Fruit fly (Drosophila melanogaster) whole organism, prepupa: ENCODE data around the gene eater.
A peak's percentile ranks its signal among the peaks of the same experiment; 100 is the strongest.

Experiments
- CG11294 ChIP-seq: fragments of 200-800 bp; sonication (Bioruptor generic); IDR thresholded peaks from 2 replicates; pipeline ENCODE4 v1.3.6; 2022; ENCODE audit warnings: missing biosample characterization, missing genetic modification characterization
- CG11762 ChIP-seq: fragments of 200-800 bp; sonication (Bioruptor generic); optimal IDR thresholded peaks from 3 replicates; lab custom pipeline; 2016; ENCODE audit warnings: missing biosample characterization, missing genetic modification characterization; ENCODE audit not compliant: insufficient read depth
- CG15336 ChIP-seq: fragments of 200-800 bp; sonication (Bioruptor generic); IDR thresholded peaks from 2 replicates; pipeline ENCODE4 v1.3.6; 2022; ENCODE audit warnings: missing biosample characterization, missing genetic modification characterization
- CG1621 ChIP-seq: fragments of 200-800 bp; sonication (Bioruptor generic); optimal IDR thresholded peaks from 3 replicates; lab custom pipeline; 2018; ENCODE audit warnings: missing biosample characterization, mild to moderate bottlenecking, missing genetic modification characterization
- CG16779 ChIP-seq: fragments of 200-800 bp; sonication (Bioruptor generic); optimal IDR thresholded peaks from 3 replicates; lab custom pipeline; 2017; ENCODE audit warnings: missing biosample characterization, mild to moderate bottlenecking, missing genetic modification characterization
- CG31627 ChIP-seq: fragments of 200-800 bp; sonication (Bioruptor generic); optimal IDR thresholded peaks from 3 replicates; lab custom pipeline; 2016; ENCODE audit warnings: missing biosample characterization, missing genetic modification characterization
- CG32006 ChIP-seq: fragments of 200-800 bp; sonication (Bioruptor generic); optimal IDR thresholded peaks from 3 replicates; lab custom pipeline; 2017; ENCODE audit warnings: missing biosample characterization, mild to moderate bottlenecking, missing genetic modification characterization
- CG4318 ChIP-seq: fragments of 200-800 bp; sonication (Bioruptor generic); optimal IDR thresholded peaks from 3 replicates; lab custom pipeline; 2017; ENCODE audit warnings: missing biosample characterization, mild to moderate bottlenecking, missing genetic modification characterization
- CG6163 ChIP-seq: fragments of 200-800 bp; sonication (Bioruptor generic); IDR thresholded peaks from 3 replicates; pipeline ENCODE4 v1.3.6; 2022; ENCODE audit warnings: missing biosample characterization, missing genetic modification characterization
- CG6276 ChIP-seq: fragments of 200-800 bp; sonication (Bioruptor generic); optimal IDR thresholded peaks from 2 replicates; lab custom pipeline; 2017; ENCODE audit warnings: missing biosample characterization, mild to moderate bottlenecking, missing genetic modification characterization
- CG6808 ChIP-seq: fragments of 200-800 bp; sonication (Bioruptor generic); optimal IDR thresholded peaks from 3 replicates; lab custom pipeline; 2017; ENCODE audit warnings: missing biosample characterization, missing genetic modification characterization, mild to moderate bottlenecking, moderate library complexity, missing genetic modification reagents
- CG6854 ChIP-seq: fragments of 200-800 bp; sonication (Bioruptor generic); optimal IDR thresholded peaks from 2 replicates; lab custom pipeline; 2017; ENCODE audit warnings: missing biosample characterization, mild to moderate bottlenecking, missing genetic modification characterization
- CG8119 ChIP-seq: fragments of 200-800 bp; sonication (Bioruptor generic); IDR thresholded peaks from 3 replicates; pipeline ENCODE4 v1.3.6; 2022; ENCODE audit warnings: missing biosample characterization, missing genetic modification characterization
- CG8319 ChIP-seq: fragments of 200-800 bp; sonication (Bioruptor generic); optimal IDR thresholded peaks from 3 replicates; lab custom pipeline; 2016; ENCODE audit warnings: missing biosample characterization, missing genetic modification characterization
- CG8632 ChIP-seq: fragments of 200-800 bp; sonication (Bioruptor generic); optimal IDR thresholded peaks from 3 replicates; lab custom pipeline; 2016; ENCODE audit warnings: missing biosample characterization, missing genetic modification characterization
- CG9139 ChIP-seq: fragments of 200-800 bp; sonication (Bioruptor generic); optimal IDR thresholded peaks from 3 replicates; lab custom pipeline; 2017; ENCODE audit warnings: missing biosample characterization, mild to moderate bottlenecking, missing genetic modification characterization
- Eip78C ChIP-seq: fragments of 200-800 bp; sonication (Bioruptor generic); peaks from one replicate; lab custom pipeline; 2016; ENCODE audit warnings: missing biosample characterization, missing genetic modification characterization
- Ets21C ChIP-seq: fragments of 200-800 bp; sonication (Bioruptor generic); optimal IDR thresholded peaks from 3 replicates; lab custom pipeline; 2016; ENCODE audit warnings: missing biosample characterization, missing genetic modification characterization
- Ets96B ChIP-seq: fragments of 200-800 bp; optimal IDR thresholded peaks from 2 replicates; lab custom pipeline; 2019; ENCODE audit warnings: missing biosample characterization, mild to moderate bottlenecking, missing genetic modification characterization, moderate library complexity
- Hr39 ChIP-seq: fragments of 200-800 bp; sonication (Bioruptor generic); optimal IDR thresholded peaks from 2 replicates; lab custom pipeline; 2016; ENCODE audit warnings: missing biosample characterization, missing genetic modification characterization
- Hr4 ChIP-seq: fragments of 200-800 bp; sonication (Bioruptor generic); optimal IDR thresholded peaks from 3 replicates; lab custom pipeline; 2016; ENCODE audit warnings: missing biosample characterization, missing genetic modification characterization
- Lpt ChIP-seq: fragments of 200-800 bp; sonication (Bioruptor generic); optimal IDR thresholded peaks from 3 replicates; lab custom pipeline; 2016; ENCODE audit warnings: missing biosample characterization, missing genetic modification characterization
- OdsH ChIP-seq: fragments of 200-800 bp; sonication (Bioruptor generic); optimal IDR thresholded peaks from 3 replicates; lab custom pipeline; 2016; ENCODE audit warnings: missing biosample characterization, missing genetic modification characterization
- Smox ChIP-seq: fragments of 200-800 bp; sonication (Bioruptor generic); optimal IDR thresholded peaks from 3 replicates; lab custom pipeline; 2016; ENCODE audit warnings: missing biosample characterization, missing genetic modification characterization
- Sox102F ChIP-seq: fragments of 200-800 bp; sonication (Bioruptor generic); optimal IDR thresholded peaks from 2 replicates; lab custom pipeline; 2016; ENCODE audit warnings: missing biosample characterization, mild to moderate bottlenecking, missing genetic modification characterization
- Sox15 ChIP-seq: fragments of 200-800 bp; sonication (Bioruptor generic); optimal IDR thresholded peaks from 3 replicates; lab custom pipeline; 2016; ENCODE audit warnings: missing biosample characterization, missing genetic modification characterization
- achi ChIP-seq: fragments of 200-800 bp; sonication (Bioruptor generic); optimal IDR thresholded peaks from 3 replicates; lab custom pipeline; 2016; ENCODE audit warnings: missing biosample characterization, missing genetic modification characterization
- acj6 ChIP-seq: fragments of 200-800 bp; sonication (Bioruptor generic); optimal IDR thresholded peaks from 3 replicates; lab custom pipeline; 2016; ENCODE audit warnings: missing biosample characterization, missing genetic modification characterization
- cyc ChIP-seq: fragments of 200-800 bp; sonication (Bioruptor generic); optimal IDR thresholded peaks from 3 replicates; lab custom pipeline; 2016; ENCODE audit warnings: missing biosample characterization, missing genetic modification characterization
- dsx ChIP-seq: fragments of 200-800 bp; optimal IDR thresholded peaks from 3 replicates; lab custom pipeline; 2019; ENCODE audit warnings: missing biosample characterization, mild to moderate bottlenecking, missing genetic modification characterization, moderate library complexity; ENCODE audit not compliant: poor library complexity, severe bottlenecking
- eg ChIP-seq: fragments of 200-800 bp; sonication (Bioruptor generic); IDR thresholded peaks from 3 replicates; pipeline ENCODE4 v1.3.6; 2022; ENCODE audit warnings: missing biosample characterization, missing genetic modification characterization
- esn ChIP-seq: fragments of 200-800 bp; sonication (Bioruptor generic); optimal IDR thresholded peaks from 2 replicates; lab custom pipeline; 2016; ENCODE audit warnings: missing biosample characterization, mild to moderate bottlenecking, missing genetic modification characterization, moderate library complexity
- fkh ChIP-seq: fragments of 200-800 bp; sonication (Bioruptor generic); optimal IDR thresholded peaks from 3 replicates; lab custom pipeline; 2017; ENCODE audit warnings: missing biosample characterization, mild to moderate bottlenecking, missing genetic modification characterization, moderate library complexity
- lz ChIP-seq: fragments of 200-800 bp; sonication (Bioruptor generic); optimal IDR thresholded peaks from 3 replicates; lab custom pipeline; 2016; ENCODE audit warnings: missing biosample characterization, missing genetic modification characterization
- net ChIP-seq: fragments of 200-800 bp; sonication (Bioruptor generic); optimal IDR thresholded peaks from 3 replicates; lab custom pipeline; 2016; ENCODE audit warnings: missing biosample characterization, missing genetic modification characterization
- pdm3 ChIP-seq: fragments of 200-800 bp; sonication (Bioruptor generic); optimal IDR thresholded peaks from 3 replicates; lab custom pipeline; 2016; ENCODE audit warnings: missing biosample characterization, missing genetic modification characterization
- salr ChIP-seq, 2 experiments: fragments of 200-800 bp; sonication (Bioruptor generic); optimal IDR thresholded peaks; 3 replicates each; lab custom pipeline; 2016 to 2018; ENCODE audit warnings: missing biosample characterization in 2 of 2, missing genetic modification characterization in 2 of 2, mild to moderate bottlenecking in 1 of 2
- spab ChIP-seq: fragments of 200-800 bp; sonication (Bioruptor generic); optimal IDR thresholded peaks from 2 replicates; lab custom pipeline; 2017; ENCODE audit warnings: missing biosample characterization, mild to moderate bottlenecking, missing genetic modification characterization, missing genetic modification reagents
- topi ChIP-seq: fragments of 200-800 bp; sonication (Bioruptor generic); optimal IDR thresholded peaks from 3 replicates; lab custom pipeline; 2016; ENCODE audit warnings: missing biosample characterization, missing genetic modification characterization

The eater gene

dm6 chr3R:27139963-27140362 is 40.5 kb upstream of the eater start (continued):
- TF ChIP-seq CG1621 (tag; lab: Kevin White, UChicago) (peak; percentile 15), CG11762 (GFP tag; lab: Kevin White, UChicago) (peak; percentile 41), pdm3 (peak; percentile 68), CG8632 (GFP tag; lab: Kevin White, UChicago) (peak; percentile 60), CG11294 (GFP tag; lab: Robert Waterston, UW) (no peak), topi (GFP tag; lab: Kevin White, UChicago) (peak; percentile 80), CG8319 (GFP tag; lab: Kevin White, UChicago) (peak; percentile 60), CG32006 (GFP tag; lab: Kevin White, UChicago) (peak; percentile 74), Sox102F (GFP tag; lab: Kevin White, UChicago) (peak; percentile 66), CG6808 (GFP tag; lab: Kevin White, UChicago) (peak; percentile 12)

dm6 chr3R:27138700-27139099 is 39.2 kb upstream of the eater start:
- TF ChIP-seq lz (GFP tag; lab: Kevin White, UChicago) (no peak), CG4318 (no peak), CG6854 (no peak), achi (GFP tag; lab: Kevin White, UChicago) (no peak), spab (GFP tag; lab: Kevin White, UChicago) (no peak), Smox (GFP tag; lab: Kevin White, UChicago) (no peak), Lpt (GFP tag; lab: Kevin White, UChicago) (no peak), Hr4 (GFP tag; lab: Kevin White, UChicago) (no peak), OdsH (no peak), net (GFP tag; lab: Kevin White, UChicago) (no peak), Hr39 (GFP tag; lab: Kevin White, UChicago) (no peak), fkh (GFP tag; lab: Kevin White, UChicago) (no peak), CG6276 (GFP tag; lab: Kevin White, UChicago) (no peak), acj6 (GFP tag; lab: Kevin White, UChicago) (no peak), Sox15 (GFP tag; lab: Kevin White, UChicago) (no peak), salr (GFP tag; optimal IDR thresholded peaks at IDR 0.05; lab: Kevin White, UChicago) (no peak), cyc (no peak), CG9139 (GFP tag; lab: Kevin White, UChicago) (no peak), eg (GFP tag; lab: Robert Waterston, UW) (no peak), CG16779 (tag; lab: Kevin White, UChicago) (no peak)

- TF ChIP-seq CG6854 (peak; percentile 24), acj6 (GFP tag; lab: Kevin White, UChicago) (no peak), CG6163 (GFP tag; lab: Robert Waterston, UW) (no peak), pdm3 (no peak), CG32006 (GFP tag; lab: Kevin White, UChicago) (no peak), Ets21C (GFP tag; lab: Kevin White, UChicago) (no peak), eg (GFP tag; lab: Robert Waterston, UW) (peak; percentile 13; the same call in 1 of the 3 replicates), CG16779 (tag; lab: Kevin White, UChicago) (no peak), fkh (GFP tag; lab: Kevin White, UChicago) (peak; percentile 87), dsx (peak; percentile 90), achi (GFP tag; lab: Kevin White, UChicago) (no peak), CG8119 (GFP tag; lab: Robert Waterston, UW) (no peak; the same call in 2 of the 3 replicates), CG31627 (GFP tag; lab: Kevin White, UChicago) (no peak), salr (GFP tag; optimal IDR thresholded peaks at IDR 0.05; lab: Kevin White, UChicago) (no peak), Eip78C (GFP tag; lab: Kevin White, UChicago) (peak; percentile 30), esn (GFP tag; lab: Kevin White, UChicago) (no peak), Ets96B (tag; lab: Kevin White, UChicago) (no peak), CG15336 (peak; percentile 31; the same call in 1 of the 2 replicates), net (GFP tag; lab: Kevin White, UChicago) (no peak)
Observed at dm6 chr3R:27137914-27138323, 38.4 kb upstream of the eater start.
